Worm (Caenorhabditis elegans) whole organism, mixed stage, embryonic: ENCODE measurements around the gene C13A2.5.
"Not testable (repeated sequence)": the region's sequence is repeated elsewhere in the genome, so short reads cannot be mapped to it uniquely, and the experiment has no call there.

Source experiments
- M03D4.4 ChIP-seq: sonication (generic microtip); optimal IDR thresholded peaks from 2 replicates; lab custom pipeline; 2017; ENCODE audit warnings: mild to moderate bottlenecking, missing genetic modification characterization, missing compliant biosample characterization
- bed-3 ChIP-seq: fragments of 200-800 bp; sonication (Bioruptor generic); optimal IDR thresholded peaks from 3 replicates; lab custom pipeline; 2018; ENCODE audit warnings: mild to moderate bottlenecking, missing genetic modification characterization, moderate library complexity, missing compliant biosample characterization
- ceh-39 ChIP-seq: fragments of 150-350 bp; optimal IDR thresholded peaks from 2 replicates; lab custom pipeline; 2014; ENCODE audit warnings: missing biosample characterization, missing genetic modification characterization
- ceh-43 ChIP-seq: fragments of 200-800 bp; sonication (Bioruptor generic); optimal IDR thresholded peaks from 2 replicates; lab custom pipeline; 2018; ENCODE audit warnings: mild to moderate bottlenecking, missing genetic modification characterization, moderate library complexity, missing compliant biosample characterization
- ceh-83 ChIP-seq: fragments of 200-800 bp; sonication (Bioruptor generic); optimal IDR thresholded peaks from 2 replicates; lab custom pipeline; 2018; ENCODE audit warnings: mild to moderate bottlenecking, missing genetic modification characterization, missing compliant biosample characterization
- ces-1 ChIP-seq: fragments of 150-350 bp; optimal IDR thresholded peaks from 2 replicates; lab custom pipeline; 2014; ENCODE audit warnings: missing biosample characterization, missing genetic modification reagents, missing genetic modification characterization
- cnd-1 ChIP-seq: fragments of 200-800 bp; sonication (Bioruptor generic); optimal IDR thresholded peaks from 2 replicates; lab custom pipeline; 2018; ENCODE audit warnings: mild to moderate bottlenecking, missing genetic modification characterization, missing compliant biosample characterization
- drap-1 ChIP-seq: fragments of 200-800 bp; sonication (Bioruptor generic); optimal IDR thresholded peaks from 3 replicates; lab custom pipeline; 2018; ENCODE audit warnings: mild to moderate bottlenecking, missing genetic modification characterization, missing compliant biosample characterization
- elt-1 ChIP-seq: sonication (generic microtip); optimal IDR thresholded peaks from 2 replicates; lab custom pipeline; 2017; ENCODE audit warnings: missing genetic modification characterization, mild to moderate bottlenecking, missing compliant biosample characterization, antibody characterized with exemption, moderate library complexity, borderline replicate concordance; ENCODE audit not compliant: insufficient read depth
- elt-3 ChIP-seq: fragments of 150-350 bp; optimal IDR thresholded peaks from 2 replicates; lab custom pipeline; 2014; ENCODE audit warnings: missing biosample characterization, missing genetic modification characterization
- ham-2 ChIP-seq: fragments of 200-800 bp; sonication (Bioruptor generic); optimal IDR thresholded peaks from 2 replicates; lab custom pipeline; 2018; ENCODE audit warnings: mild to moderate bottlenecking, missing genetic modification characterization, missing compliant biosample characterization
- hlh-1 ChIP-seq: fragments of 150-350 bp; optimal IDR thresholded peaks from 2 replicates; lab custom pipeline; 2014; ENCODE audit warnings: missing biosample characterization, missing genetic modification reagents, missing genetic modification characterization
- lin-32 ChIP-seq: fragments of 200-800 bp; sonication (Bioruptor generic); optimal IDR thresholded peaks from 2 replicates; lab custom pipeline; 2018; ENCODE audit warnings: mild to moderate bottlenecking, missing genetic modification characterization, missing compliant biosample characterization
- lsy-2 ChIP-seq: fragments of 150-350 bp; optimal IDR thresholded peaks from 2 replicates; lab custom pipeline; 2014; ENCODE audit warnings: missing biosample characterization, missing genetic modification characterization
- mab-5 ChIP-seq: fragments of 150-350 bp; optimal IDR thresholded peaks from 2 replicates; lab custom pipeline; 2014; ENCODE audit warnings: missing biosample characterization, missing genetic modification characterization
- mep-1 ChIP-seq: fragments of 150-350 bp; optimal IDR thresholded peaks from 2 replicates; lab custom pipeline; 2017; ENCODE audit warnings: missing biosample characterization, missing genetic modification reagents, missing genetic modification characterization, inconsistent platforms
- mls-2 ChIP-seq: sonication (generic microtip); optimal IDR thresholded peaks from 2 replicates; lab custom pipeline; 2016; ENCODE audit warnings: mild to moderate bottlenecking, missing genetic modification characterization, moderate library complexity, missing compliant biosample characterization
- nhr-12 ChIP-seq: fragments of 150-350 bp; optimal IDR thresholded peaks from 2 replicates; lab custom pipeline; 2014; ENCODE audit warnings: missing biosample characterization, missing genetic modification characterization
- nhr-2 ChIP-seq: fragments of 150-350 bp; optimal IDR thresholded peaks from 2 replicates; lab custom pipeline; 2014; ENCODE audit warnings: missing biosample characterization, missing genetic modification characterization
- nhr-237 ChIP-seq: fragments of 150-350 bp; optimal IDR thresholded peaks from 2 replicates; lab custom pipeline; 2014; ENCODE audit warnings: missing biosample characterization, missing genetic modification characterization
- nhr-28 ChIP-seq: fragments of 150-350 bp; optimal IDR thresholded peaks from 2 replicates; lab custom pipeline; 2014; ENCODE audit warnings: missing biosample characterization, missing genetic modification characterization
- nhr-76 ChIP-seq: sonication (generic microtip); optimal IDR thresholded peaks from 2 replicates; lab custom pipeline; 2017; ENCODE audit warnings: missing biosample characterization, missing genetic modification characterization
- pha-4 ChIP-seq: fragments of 150-350 bp; optimal IDR thresholded peaks from 2 replicates; lab custom pipeline; 2018; ENCODE audit warnings: missing biosample characterization, missing genetic modification reagents, missing genetic modification characterization
- sem-2 ChIP-seq: fragments of 200-800 bp; sonication (Bioruptor generic); optimal IDR thresholded peaks from 2 replicates; lab custom pipeline; 2018; ENCODE audit warnings: mild to moderate bottlenecking, missing genetic modification characterization, missing compliant biosample characterization
- snpc-4 ChIP-seq: fragments of 150-350 bp; optimal IDR thresholded peaks from 2 replicates; lab custom pipeline; 2014; ENCODE audit warnings: missing biosample characterization, missing genetic modification characterization
- sptf-1 ChIP-seq: sonication (generic microtip); optimal IDR thresholded peaks from 2 replicates; lab custom pipeline; 2017; ENCODE audit warnings: mild to moderate bottlenecking, missing genetic modification characterization, moderate library complexity, missing compliant biosample characterization
- tbx-8 ChIP-seq: fragments of 200-800 bp; sonication (Bioruptor generic); optimal IDR thresholded peaks from 2 replicates; lab custom pipeline; 2018; ENCODE audit warnings: mild to moderate bottlenecking, missing genetic modification characterization, moderate library complexity, missing compliant biosample characterization
- unc-39 ChIP-seq: fragments of 150-350 bp; optimal IDR thresholded peaks from 2 replicates; lab custom pipeline; 2014; ENCODE audit warnings: missing biosample characterization, missing genetic modification characterization
- zip-8 ChIP-seq: fragments of 150-350 bp; optimal IDR thresholded peaks from 2 replicates; lab custom pipeline; 2014; ENCODE audit warnings: missing biosample characterization, missing genetic modification characterization
- ztf-11 ChIP-seq: fragments of 150-350 bp; optimal IDR thresholded peaks from 2 replicates; lab custom pipeline; 2014; ENCODE audit warnings: missing biosample characterization, missing genetic modification characterization

The C13A2.5 gene

DNA sequence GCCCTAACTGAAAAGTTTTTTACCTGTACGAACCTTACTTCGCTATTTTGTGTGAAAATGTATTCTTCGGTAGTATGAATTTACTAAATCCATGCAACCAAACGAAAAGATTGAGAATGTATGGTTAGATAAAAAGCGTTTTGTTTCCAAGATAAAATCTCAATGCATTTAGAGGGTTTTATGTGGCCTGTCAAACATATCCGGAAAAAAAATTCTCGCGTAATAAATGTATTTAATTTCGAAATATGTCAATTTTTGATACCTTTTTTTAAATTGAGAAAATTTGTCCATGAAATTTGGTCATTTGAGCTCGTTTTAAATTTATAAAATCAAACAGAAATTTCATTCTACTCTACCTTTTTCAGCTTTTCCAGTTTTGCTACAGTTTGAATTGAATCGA is 19.7 kb downstream of the C13A2.5 start, which contains the start of gene F07G11.4:
Gene F07G11.4 (minus strand): TSS at position 101 of the 400 bp plus-strand sequence.
- TF ChIP-seq elt-3 (tag; lab: Kevin White, UChicago) (no peak), nhr-12 (tag; lab: Kevin White, UChicago) (no peak), nhr-2 (tag; lab: Kevin White, UChicago) (no peak), drap-1 (GFP tag; lab: Kevin White, UChicago) (no peak), ceh-83 (GFP tag; lab: Kevin White, UChicago) (no peak), lsy-2 (no peak)

DNA sequence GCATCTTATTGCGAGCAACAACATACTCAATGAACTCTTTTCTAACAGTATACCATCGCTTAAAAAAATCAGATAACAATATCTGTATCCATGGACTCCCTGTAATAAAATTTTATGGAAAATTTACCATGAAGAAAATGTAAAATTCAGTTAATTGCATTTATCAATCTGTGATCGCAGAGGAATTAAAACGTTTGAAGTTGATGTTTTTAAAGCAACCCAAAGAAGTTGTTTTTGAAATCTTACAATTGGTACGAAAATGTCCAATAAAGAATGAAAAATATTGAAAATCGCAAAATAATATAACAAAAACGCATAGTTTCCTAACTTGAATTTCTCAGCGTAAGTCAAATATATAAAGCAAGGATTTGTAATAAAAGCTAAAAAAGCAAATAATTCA is 21.7 kb downstream of the C13A2.5 start, which contains the start of gene srj-32:
Gene srj-32 (minus strand): TSS at position 101 of the 400 bp plus-strand sequence.
- TF ChIP-seq mab-5 (tag; lab: Kevin White, UChicago) = no peak

DNA sequence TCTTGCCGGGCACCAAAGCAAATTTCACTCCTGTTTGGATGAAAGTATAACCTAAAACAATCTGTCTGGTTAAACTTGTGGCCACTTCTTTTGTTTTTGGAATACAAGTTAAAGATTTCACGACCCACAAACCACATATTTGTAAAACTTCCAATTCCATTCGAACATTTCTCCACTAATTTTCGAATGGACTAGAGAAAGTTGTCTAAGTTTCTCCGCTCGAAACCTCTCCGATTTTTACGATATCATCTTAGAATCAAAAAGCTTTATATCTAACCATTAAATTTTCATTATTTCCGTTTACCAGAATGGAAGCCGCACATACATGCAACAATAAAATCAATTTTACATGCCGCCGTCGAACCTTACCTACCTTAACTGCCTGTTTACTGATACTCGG is 22.9 kb downstream of the C13A2.5 start, which contains the start of gene F07G11.3:
Gene F07G11.3 (plus strand): TSS at position 301 of the 400 bp plus-strand sequence.
- TF ChIP-seq lsy-2 = no peak
- no peak for TF ChIP-seq ztf-11 (tag; lab: Kevin White, UChicago)

DNA sequence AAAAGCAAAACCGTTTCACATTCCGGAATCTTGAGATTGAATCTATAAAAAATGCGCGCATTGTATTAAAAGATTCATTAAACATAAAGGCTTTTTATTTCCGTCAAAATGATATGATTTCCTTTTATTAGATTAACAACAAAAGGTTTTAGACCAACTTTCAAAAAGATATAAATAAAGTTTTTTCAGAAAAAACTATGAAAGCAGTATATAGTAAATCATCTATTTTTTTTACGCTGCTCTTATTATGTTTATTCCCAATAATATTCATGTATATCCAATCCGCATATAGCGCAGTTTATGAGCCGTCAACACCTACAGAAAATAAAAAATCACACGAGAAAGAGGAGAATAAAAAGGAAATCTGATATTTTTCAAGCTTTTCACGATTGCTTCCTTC is 28.9 kb downstream of the C13A2.5 start, which contains the start of gene F07G11.2:
Gene F07G11.2 (plus strand): TSS at position 301 of the 400 bp plus-strand sequence.
- TF ChIP-seq ceh-39 (tag; lab: Kevin White, UChicago); bed-3; nhr-76 (tag; lab: Kevin White, UChicago): not testable (repeated sequence)

DNA sequence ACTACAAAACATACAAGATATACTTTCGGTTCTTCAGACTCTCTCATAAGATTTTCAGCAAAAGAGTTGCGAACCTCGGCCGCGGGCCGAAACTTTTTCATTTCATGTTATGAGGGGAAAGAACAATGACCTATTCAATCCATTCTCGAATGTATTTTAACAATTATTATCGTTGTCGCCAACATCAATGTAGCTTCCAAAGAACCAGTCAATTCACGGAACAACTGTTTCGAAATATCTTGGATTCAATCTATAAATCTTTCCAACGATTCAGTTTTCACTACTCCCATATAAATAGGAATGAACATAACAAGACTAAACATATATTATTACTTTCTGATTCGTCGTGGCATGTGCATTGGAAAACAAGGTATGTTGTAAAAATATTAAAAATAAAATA is 31.5 kb downstream of the C13A2.5 start, which contains the start of gene F07G11.1:
Gene F07G11.1 (plus strand): TSS at position 301 of the 400 bp plus-strand sequence.
- TF ChIP-seq elt-1 (no peak), hlh-1 (no peak), sptf-1 (tag; lab: Kevin White, UChicago) (no peak), mls-2 (no peak), snpc-4 (no peak), tbx-8 (GFP tag; lab: Kevin White, UChicago) (no peak), ces-1 (GFP tag; lab: Kevin White, UChicago) (no peak), lin-32 (GFP tag; lab: Kevin White, UChicago) (no peak), unc-39 (tag; lab: Kevin White, UChicago) (no peak), drap-1 (GFP tag; lab: Kevin White, UChicago) (no peak), nhr-237 (no peak), nhr-28 (tag; lab: Kevin White, UChicago) (no peak), ceh-39 (tag; lab: Kevin White, UChicago) (no peak)

DNA sequence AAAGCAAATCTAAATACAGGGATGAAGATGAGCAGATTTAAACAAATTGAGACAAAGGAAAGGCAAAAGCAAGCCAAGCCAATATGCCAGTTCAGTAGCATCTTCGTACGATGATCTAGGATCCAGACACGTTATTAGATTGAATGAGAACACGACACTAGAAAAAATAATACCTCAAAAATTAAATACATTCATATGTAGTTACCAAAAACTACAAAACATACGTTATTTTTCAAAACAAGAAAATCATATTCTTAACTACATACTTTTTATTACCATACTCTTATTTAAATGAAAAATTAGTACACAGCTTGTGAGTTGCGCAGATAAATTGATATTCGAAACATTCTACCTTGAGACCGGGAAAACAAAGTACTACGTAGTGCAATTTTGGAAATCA is 37.6 kb downstream of the C13A2.5 start, which contains the start of gene srx-6:
Gene srx-6 (minus strand): TSS at position 101 of the 400 bp plus-strand sequence.
- TF ChIP-seq nhr-237 (no peak), mab-5 (tag; lab: Kevin White, UChicago) (no peak), ceh-43 (no peak)

DNA sequence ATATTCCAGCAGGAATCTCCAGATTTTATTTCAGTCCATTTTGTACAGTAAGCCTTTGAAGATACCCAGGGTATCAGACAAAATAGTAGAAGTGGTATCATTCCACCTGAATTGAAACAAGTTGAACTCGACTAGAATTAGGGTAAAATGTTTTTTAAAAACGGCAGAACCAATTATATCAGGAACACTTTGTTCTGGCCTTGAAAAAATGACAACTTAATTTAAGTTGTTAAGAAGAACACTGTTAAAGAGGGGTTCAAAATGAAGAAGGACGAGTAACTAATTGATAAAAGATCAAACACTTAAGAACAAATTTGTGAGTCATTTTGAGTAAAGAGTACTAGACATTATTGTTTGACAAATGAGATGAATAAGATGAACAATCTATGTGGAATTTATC is 45.3 kb downstream of the C13A2.5 start, which contains the start of gene lmd-4:
Gene lmd-4 (minus strand): TSS at position 101 of the 400 bp plus-strand sequence.
- TF ChIP-seq nhr-28 (tag; lab: Kevin White, UChicago) = no peak
- no peak for TF ChIP-seq sptf-1 (tag; lab: Kevin White, UChicago)
- TF ChIP-seq nhr-237 = no peak
- no peak for TF ChIP-seq M03D4.4
- TF ChIP-seq sem-2 (GFP tag; lab: Kevin White, UChicago) = no peak
- no peak for TF ChIP-seq ham-2 (GFP tag; lab: Kevin White, UChicago)
- TF ChIP-seq pha-4 (tag; lab: Kevin White, UChicago) = no peak

DNA sequence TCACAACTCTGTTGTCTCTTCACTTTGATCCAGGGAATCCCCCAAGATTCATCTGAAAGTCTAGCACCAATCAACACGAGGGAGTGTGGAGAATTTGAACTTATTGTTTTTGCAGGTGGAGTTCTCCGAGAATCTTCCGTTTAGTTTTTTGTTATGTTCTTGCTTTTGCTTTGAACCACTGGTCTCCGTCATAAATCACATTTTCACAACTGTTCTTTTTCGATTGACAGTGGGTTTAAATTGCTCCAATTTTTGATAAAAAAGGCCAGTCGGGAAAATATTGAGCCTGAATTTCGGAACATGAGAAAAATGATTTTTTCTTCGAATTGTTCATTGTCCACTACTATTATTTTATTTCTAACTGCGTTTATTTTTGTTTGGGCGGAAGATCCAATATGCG is 46.3 kb downstream of the C13A2.5 start, which contains the start of gene F10G2.10:
Gene F10G2.10 (plus strand): TSS at position 301 of the 400 bp plus-strand sequence.
- no peak for TF ChIP-seq ceh-43
- no peak for TF ChIP-seq drap-1 (GFP tag; lab: Kevin White, UChicago)
- no peak for TF ChIP-seq M03D4.4
- no peak for TF ChIP-seq zip-8 (tag; lab: Kevin White, UChicago)
- TF ChIP-seq nhr-28 (tag; lab: Kevin White, UChicago) = no peak
- no peak for TF ChIP-seq ham-2 (GFP tag; lab: Kevin White, UChicago)
- no peak for TF ChIP-seq sem-2 (GFP tag; lab: Kevin White, UChicago)
- TF ChIP-seq mls-2 = no peak
- TF ChIP-seq nhr-76 (tag; lab: Kevin White, UChicago) = no peak
- TF ChIP-seq cnd-1 (tag; lab: Kevin White, UChicago) = no peak
- TF ChIP-seq ces-1 (GFP tag; lab: Kevin White, UChicago) = no peak
- no peak for TF ChIP-seq mep-1 (tag; lab: Kevin White, UChicago)
- TF ChIP-seq, all 35 proteins: peak for 0
